Worm (Caenorhabditis elegans): ENCODE measurements around the gene chil-18.

Gene chil-18

ce11 chrII:9412086-9412608 is 35.9 kb upstream of the chil-18 start, which contains the start of gene arrd-3:
arrd-3 (plus strand) TSS chrII:9412558.
- TF ChIP-seq hmbx-1 (tag; optimal IDR thresholded peaks at IDR 0.05) (no peak), ceh-13 (GFP tag; optimal IDR thresholded peaks at IDR 0.05) (no peak), ceh-36 (tag; optimal IDR thresholded peaks at IDR 0.05) (no peak), tbx-11 (GFP tag; IDR thresholded peaks at IDR 0.05) (no peak), ets-7 (tag; optimal IDR thresholded peaks at IDR 0.05) (no peak), F13C5.2 (tag; optimal IDR thresholded peaks at IDR 0.05) (no peak), sea-1 (GFP tag; conservative IDR thresholded peaks at IDR 0.05) (no peak), flt-1 (GFP tag; IDR thresholded peaks at IDR 0.05) (no peak), pes-1 (GFP tag; IDR thresholded peaks at IDR 0.05) (no peak), tbx-37 (GFP tag; conservative IDR thresholded peaks at IDR 0.05) (no peak), aly-1 (tag; optimal IDR thresholded peaks at IDR 0.05) (no peak), hmg-4 (GFP tag; optimal IDR thresholded peaks at IDR 0.05) (no peak), B0310.2 (tag; optimal IDR thresholded peaks at IDR 0.05) (no peak)

ce11 chrII:9416381-9417276 is 31.4 kb upstream of the chil-18 start, which contains the start of the genes gss-1 and chch-3:
gss-1 (minus strand) TSS chrII:9416431.
chch-3 (plus strand) TSS chrII:9417013.
- TF ChIP-seq ets-7 (tag; optimal IDR thresholded peaks at IDR 0.05) = no peak
- TF ChIP-seq hnd-1 (tag; optimal IDR thresholded peaks at IDR 0.05) = no peak
- TF ChIP-seq B0310.2 (tag; optimal IDR thresholded peaks at IDR 0.05) = no peak
- TF ChIP-seq tbx-11 (GFP tag; IDR thresholded peaks at IDR 0.05) = no peak
- no peak for TF ChIP-seq scrt-1 (GFP tag; IDR thresholded peaks at IDR 0.05)
- TF ChIP-seq sea-1 (GFP tag; conservative IDR thresholded peaks at IDR 0.05) = no peak
- no peak for TF ChIP-seq aly-1 (tag; optimal IDR thresholded peaks at IDR 0.05)
- no peak for TF ChIP-seq ama-1 (optimal IDR thresholded peaks at IDR 0.05)
- no peak for TF ChIP-seq pes-1 (GFP tag; IDR thresholded peaks at IDR 0.05)
- TF ChIP-seq tra-4 (tag; optimal IDR thresholded peaks at IDR 0.05) = no peak
- no peak for TF ChIP-seq tbx-37 (GFP tag; conservative IDR thresholded peaks at IDR 0.05)
- no peak for TF ChIP-seq flt-1 (GFP tag; IDR thresholded peaks at IDR 0.05)
- TF ChIP-seq hmg-4 (GFP tag; optimal IDR thresholded peaks at IDR 0.05) = no peak
- TF ChIP-seq ceh-36 (tag; optimal IDR thresholded peaks at IDR 0.05) = no peak
- TF ChIP-seq ceh-13 (GFP tag; optimal IDR thresholded peaks at IDR 0.05) = no peak
- TF ChIP-seq hmbx-1 (tag; optimal IDR thresholded peaks at IDR 0.05) = no peak
- TF ChIP-seq F13C5.2 (tag; optimal IDR thresholded peaks at IDR 0.05) = no peak

- TF ChIP-seq ceh-36 (tag; optimal IDR thresholded peaks at IDR 0.05) = no peak
- TF ChIP-seq ceh-13 (GFP tag; optimal IDR thresholded peaks at IDR 0.05) = no peak
- no peak for TF ChIP-seq ama-1 (optimal IDR thresholded peaks at IDR 0.05)
These were observed 29.9 kb upstream of the chil-18 start, which contains the start of the genes M176.4 and M176.16 for ce11 chrII:9418065-9418567. M176.4 (plus strand) TSS chrII:9418365. M176.16 (plus strand) TSS chrII:9418517.

ce11 chrII:9418843-9419532 is 29.1 kb upstream of the chil-18 start:
- TF ChIP-seq aly-1 (tag; optimal IDR thresholded peaks at IDR 0.05) = no peak
- TF ChIP-seq F13C5.2 (tag; optimal IDR thresholded peaks at IDR 0.05) = no peak
- TF ChIP-seq B0310.2 (tag; optimal IDR thresholded peaks at IDR 0.05) = no peak
- TF ChIP-seq hmbx-1 (tag; optimal IDR thresholded peaks at IDR 0.05) = no peak
- no peak for TF ChIP-seq tra-4 (tag; optimal IDR thresholded peaks at IDR 0.05)
- TF ChIP-seq ceh-13 (GFP tag; optimal IDR thresholded peaks at IDR 0.05) = no peak
- no peak for TF ChIP-seq pes-1 (GFP tag; IDR thresholded peaks at IDR 0.05)
- no peak for TF ChIP-seq ama-1 (optimal IDR thresholded peaks at IDR 0.05)
- no peak for TF ChIP-seq sea-1 (GFP tag; conservative IDR thresholded peaks at IDR 0.05)
- TF ChIP-seq ceh-36 (tag; optimal IDR thresholded peaks at IDR 0.05) = no peak
- TF ChIP-seq tbx-11 (GFP tag; IDR thresholded peaks at IDR 0.05) = no peak
- TF ChIP-seq scrt-1 (GFP tag; IDR thresholded peaks at IDR 0.05) = no peak
- no peak for TF ChIP-seq hnd-1 (tag; optimal IDR thresholded peaks at IDR 0.05)
- no peak for TF ChIP-seq tbx-37 (GFP tag; conservative IDR thresholded peaks at IDR 0.05)
- no peak for TF ChIP-seq hmg-4 (GFP tag; optimal IDR thresholded peaks at IDR 0.05)
- no peak for TF ChIP-seq flt-1 (GFP tag; IDR thresholded peaks at IDR 0.05)

DNA sequence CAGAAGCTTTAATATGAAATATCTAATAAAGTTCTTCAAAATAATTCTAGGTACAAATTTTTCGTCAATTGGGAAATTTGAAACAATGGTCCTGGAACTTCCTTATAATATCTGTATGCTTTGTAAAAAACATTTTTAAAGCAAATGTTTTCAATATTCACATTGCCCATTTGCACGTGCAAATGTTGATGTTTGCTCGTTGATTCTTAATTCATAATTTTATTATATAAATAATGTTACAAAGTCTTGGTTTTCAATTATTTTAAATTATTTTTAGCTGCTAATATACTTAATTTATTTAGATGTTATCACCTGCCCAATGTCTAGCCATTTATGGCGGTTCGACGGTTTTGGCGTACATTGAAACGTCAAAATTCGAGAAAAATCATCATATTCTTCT is 26.1 kb upstream of the chil-18 start, which contains the start of gene M176.11:
Gene M176.11 (plus strand): TSS at position 301 of the 400 bp plus-strand sequence.
- no peak for TF ChIP-seq B0310.2 (tag; optimal IDR thresholded peaks at IDR 0.05)
- TF ChIP-seq sea-1 (GFP tag; conservative IDR thresholded peaks at IDR 0.05) = no peak
- TF ChIP-seq hmbx-1 (tag; optimal IDR thresholded peaks at IDR 0.05) = no peak
- TF ChIP-seq tbx-37 (GFP tag; conservative IDR thresholded peaks at IDR 0.05) = no peak
- no peak for TF ChIP-seq hnd-1 (tag; optimal IDR thresholded peaks at IDR 0.05)
- TF ChIP-seq tbx-11 (GFP tag; IDR thresholded peaks at IDR 0.05) = no peak
- TF ChIP-seq ama-1 (optimal IDR thresholded peaks at IDR 0.05) = no peak

DNA sequence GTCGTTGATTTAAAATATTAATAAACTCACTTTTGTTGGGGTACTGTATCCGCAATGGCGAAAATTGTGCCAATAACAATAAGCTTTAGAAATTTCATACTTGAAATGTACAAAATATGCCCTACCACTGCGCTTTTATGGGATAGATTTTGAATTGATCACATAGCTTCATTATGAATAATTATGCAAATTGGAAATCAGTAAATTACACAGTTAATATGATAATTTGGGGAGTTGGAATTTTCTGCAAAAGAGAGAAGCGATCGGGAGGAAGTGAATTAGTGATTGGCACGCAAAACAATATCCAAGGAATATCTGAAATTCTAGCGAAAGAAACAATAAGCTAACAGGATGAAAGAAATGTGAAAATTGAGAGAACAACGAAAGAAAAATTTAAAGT is 22.0 kb upstream of the chil-18 start, which contains the start of gene M176.10:
Gene M176.10 (minus strand): TSS at position 101 of the 400 bp plus-strand sequence.
- TF ChIP-seq scrt-1 (GFP tag; IDR thresholded peaks at IDR 0.05) (no peak), B0310.2 (tag; optimal IDR thresholded peaks at IDR 0.05) (no peak), ceh-36 (tag; optimal IDR thresholded peaks at IDR 0.05) (no peak), tra-4 (tag; optimal IDR thresholded peaks at IDR 0.05) (no peak), flt-1 (GFP tag; IDR thresholded peaks at IDR 0.05) (no peak), hmbx-1 (tag; optimal IDR thresholded peaks at IDR 0.05) (no peak), ceh-13 (GFP tag; optimal IDR thresholded peaks at IDR 0.05) (no peak), sea-1 (GFP tag; conservative IDR thresholded peaks at IDR 0.05) (no peak), tbx-11 (GFP tag; IDR thresholded peaks at IDR 0.05) (no peak), tbx-37 (GFP tag; conservative IDR thresholded peaks at IDR 0.05) (no peak), pes-1 (GFP tag; IDR thresholded peaks at IDR 0.05) (no peak), hnd-1 (tag; optimal IDR thresholded peaks at IDR 0.05) (no peak), F13C5.2 (tag; optimal IDR thresholded peaks at IDR 0.05) (no peak), ets-7 (tag; optimal IDR thresholded peaks at IDR 0.05) (no peak), aly-1 (tag; optimal IDR thresholded peaks at IDR 0.05) (no peak), ama-1 (optimal IDR thresholded peaks at IDR 0.05) (no peak), hmg-4 (GFP tag; optimal IDR thresholded peaks at IDR 0.05) (no peak)

Data from whole organism, early embryonic.